Worm (Caenorhabditis elegans) whole organism, young adult: ENCODE data around the gene R05H10.7.

ENCODE experiments used
- T07F8.4 ChIP-seq: sonication (generic microtip); optimal IDR thresholded peaks from 2 replicates; lab custom pipeline; 2016; ENCODE audit warnings: mild to moderate bottlenecking, missing genetic modification characterization, moderate library complexity, missing compliant biosample characterization
- snpc-4 ChIP-seq, 5 experiments: fragments of 150-350 bp in 1 of 5; sonication (generic microtip) in 4 of 5; optimal IDR thresholded peaks; 2 replicates each; lab custom pipeline; 2014 to 2018; ENCODE audit warnings: missing genetic modification characterization in 5 of 5, missing biosample characterization in 3 of 5, antibody characterized with exemption in 2 of 5, mild to moderate bottlenecking in 2 of 5, missing compliant biosample characterization in 2 of 5, missing genotype in 2 of 5, moderate library complexity in 2 of 5, missing genetic modification reagents in 1 of 5
- ztf-18 ChIP-seq: sonication (generic microtip); optimal IDR thresholded peaks from 2 replicates; lab custom pipeline; 2016; ENCODE audit warnings: missing genotype, mild to moderate bottlenecking, missing genetic modification characterization, missing compliant biosample characterization

- TF ChIP-seq ztf-18 (no peak), T07F8.4 (no peak), snpc-4 (GFP tag; optimal IDR thresholded peaks at IDR 0.05; lab: Kevin White, UChicago) (no peak), snpc-4 (tag; optimal IDR thresholded peaks at IDR 0.05; lab: Kevin White, UChicago) (no peak)
Measured at ce11 chrII:14820460-14820859, 34.9 kb upstream of the R05H10.7 start.
